Worm (Caenorhabditis elegans) whole organism, L4 larva: Measurements from ENCODE around the gene C26E1.1.

Source experiments
- F10B5.3 ChIP-seq: sonication (generic microtip); optimal IDR thresholded peaks from 2 replicates; lab custom pipeline; 2016; ENCODE audit warnings: mild to moderate bottlenecking, missing genetic modification characterization, missing compliant biosample characterization
- aly-2 ChIP-seq: sonication (generic microtip); optimal IDR thresholded peaks from 2 replicates; lab custom pipeline; 2018; ENCODE audit warnings: missing biosample characterization, missing genetic modification characterization
- ceh-32 ChIP-seq: sonication (generic microtip); optimal IDR thresholded peaks from 2 replicates; lab custom pipeline; 2016; ENCODE audit warnings: mild to moderate bottlenecking, missing genetic modification characterization, missing compliant biosample characterization; ENCODE audit not compliant: poor library complexity
- daf-12 ChIP-seq: fragments of 150-350 bp; optimal IDR thresholded peaks from 2 replicates; lab custom pipeline; 2014; ENCODE audit warnings: missing biosample characterization, missing genetic modification reagents, missing genetic modification characterization
- hlh-30 ChIP-seq: sonication (generic microtip); optimal IDR thresholded peaks from 2 replicates; lab custom pipeline; 2017; ENCODE audit warnings: antibody characterized with exemption, mild to moderate bottlenecking, missing genetic modification characterization, missing compliant biosample characterization; ENCODE audit not compliant: insufficient read depth
- lin-38 ChIP-seq: fragments of 200-800 bp; sonication (Bioruptor generic); IDR thresholded peaks from 2 replicates; pipeline ENCODE4 v1.3.6; 2022; ENCODE audit warnings: missing genetic modification reagents, missing genetic modification characterization, missing compliant biosample characterization
- unc-39 ChIP-seq: sonication (generic microtip); optimal IDR thresholded peaks from 2 replicates; lab custom pipeline; 2017; ENCODE audit warnings: missing biosample characterization, missing genetic modification characterization

- TF ChIP-seq unc-39 (tag; lab: Kevin White, UChicago) (no peak), ceh-32 (tag; lab: Kevin White, UChicago) (no peak), aly-2 (tag; lab: Kevin White, UChicago) (no peak), hlh-30 (tag; lab: Kevin White, UChicago) (no peak), lin-38 (GFP tag; lab: Robert Waterston, UW) (no peak), F10B5.3 (tag; lab: Kevin White, UChicago) (no peak), daf-12 (no peak)
These were observed 14.4 kb upstream of the C26E1.1 start for ce11 chrV:13282958-13283357.
